Worm (Caenorhabditis elegans): ENCODE results near the gene F28E10.1.

Gene F28E10.1

DNA sequence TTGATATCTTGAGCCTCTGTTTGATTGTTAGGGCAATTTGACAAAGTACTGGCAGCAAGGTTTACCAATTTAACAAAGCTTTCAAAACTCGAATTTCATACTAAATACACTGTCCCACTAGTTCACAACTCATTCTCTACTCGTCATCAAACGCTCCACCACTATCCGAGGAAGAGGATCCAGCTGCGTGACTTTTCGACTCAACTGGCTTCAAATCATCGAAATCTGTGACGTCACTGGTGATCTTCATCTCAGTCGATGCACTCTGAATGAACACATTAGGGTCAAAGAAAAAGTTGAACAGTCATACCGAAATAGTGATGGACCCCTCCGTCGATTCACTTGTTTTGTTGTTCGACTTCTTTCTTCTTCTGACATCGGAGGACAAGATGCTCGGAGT, 2.8 kb upstream of the F28E10.1 start:
- TF ChIP-seq flt-1 (GFP tag; IDR thresholded peaks at IDR 0.05) (no peak), tab-1 (GFP tag; IDR thresholded peaks at IDR 0.05) (no peak), klf-2 (GFP tag; conservative IDR thresholded peaks at IDR 0.05) (no peak), ztf-23 (GFP tag; IDR thresholded peaks at IDR 0.05) (no peak), med-1 (GFP tag; optimal IDR thresholded peaks at IDR 0.05; ENCODE audit: insufficient read depth) (no peak), T22C8.4 (GFP tag; IDR thresholded peaks at IDR 0.05) (no peak)

DNA sequence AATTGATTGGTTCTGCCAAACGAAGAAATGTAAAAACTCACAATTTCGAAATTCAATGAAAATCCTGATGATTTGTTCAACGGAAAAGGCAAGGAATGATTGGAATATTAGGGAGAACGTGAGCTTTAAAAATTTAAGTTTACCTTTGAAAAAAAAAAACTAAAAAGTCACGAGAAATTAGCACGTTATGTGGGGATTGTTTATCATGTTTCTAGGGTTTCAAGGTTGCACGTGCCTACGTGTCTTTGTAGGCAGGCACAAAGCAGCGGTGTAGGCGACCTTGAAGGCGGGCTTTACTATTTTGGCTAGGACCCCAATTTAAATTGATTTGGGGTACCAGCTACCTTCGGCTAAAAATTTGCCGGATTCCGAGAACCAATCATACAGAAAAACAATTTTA, 1.3 kb upstream of the F28E10.1 start, which contains the start of gene F28E10.4:
Gene F28E10.4 (minus strand): TSS at position 101 of the 400 bp plus-strand sequence.
- TF ChIP-seq ztf-29 (GFP tag; IDR thresholded peaks at IDR 0.05) (no peak), klf-2 (GFP tag; conservative IDR thresholded peaks at IDR 0.05) (no peak), T22C8.4 (GFP tag; IDR thresholded peaks at IDR 0.05) (no peak), ztf-23 (GFP tag; IDR thresholded peaks at IDR 0.05) (no peak), flt-1 (GFP tag; IDR thresholded peaks at IDR 0.05) (no peak), cog-1 (tag; optimal IDR thresholded peaks at IDR 0.05) (no peak), tab-1 (GFP tag; IDR thresholded peaks at IDR 0.05) (no peak), ref-1 (GFP tag; conservative IDR thresholded peaks at IDR 0.05) (no peak), med-1 (GFP tag; optimal IDR thresholded peaks at IDR 0.05; ENCODE audit: insufficient read depth) (no peak)

DNA sequence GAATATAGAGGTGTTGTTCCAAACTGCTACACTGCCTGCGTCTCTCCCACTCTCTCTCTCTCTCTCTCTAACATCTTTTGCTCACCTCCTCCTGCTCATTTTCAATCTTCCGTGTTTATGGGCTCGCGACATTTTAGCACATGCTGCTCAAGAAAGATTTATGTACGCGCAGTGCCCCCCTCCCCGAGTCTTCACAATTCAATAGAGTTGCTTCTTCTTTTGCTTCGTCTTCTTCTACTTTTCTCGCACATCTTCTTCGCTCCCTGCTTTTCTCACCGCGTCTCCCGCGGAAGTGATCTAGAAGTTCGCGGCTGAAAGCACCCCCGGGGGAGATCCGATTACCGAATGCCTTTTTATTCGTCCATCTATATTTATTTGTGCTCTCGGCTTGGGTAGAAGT, 2.0 kb downstream of the F28E10.1 start:
- no peak for TF ChIP-seq ztf-23 (GFP tag; IDR thresholded peaks at IDR 0.05)
- no peak for TF ChIP-seq flt-1 (GFP tag; IDR thresholded peaks at IDR 0.05)
- no peak for TF ChIP-seq T22C8.4 (GFP tag; IDR thresholded peaks at IDR 0.05)
- no peak for TF ChIP-seq med-1 (GFP tag; optimal IDR thresholded peaks at IDR 0.05; ENCODE audit: insufficient read depth)
- TF ChIP-seq cog-1 (tag; optimal IDR thresholded peaks at IDR 0.05) = no peak
- TF ChIP-seq ztf-29 (GFP tag; IDR thresholded peaks at IDR 0.05) = no peak
- TF ChIP-seq tab-1 (GFP tag; IDR thresholded peaks at IDR 0.05) = no peak
- TF ChIP-seq ref-1 (GFP tag; conservative IDR thresholded peaks at IDR 0.05) = no peak
- no peak for TF ChIP-seq klf-2 (GFP tag; conservative IDR thresholded peaks at IDR 0.05)

DNA sequence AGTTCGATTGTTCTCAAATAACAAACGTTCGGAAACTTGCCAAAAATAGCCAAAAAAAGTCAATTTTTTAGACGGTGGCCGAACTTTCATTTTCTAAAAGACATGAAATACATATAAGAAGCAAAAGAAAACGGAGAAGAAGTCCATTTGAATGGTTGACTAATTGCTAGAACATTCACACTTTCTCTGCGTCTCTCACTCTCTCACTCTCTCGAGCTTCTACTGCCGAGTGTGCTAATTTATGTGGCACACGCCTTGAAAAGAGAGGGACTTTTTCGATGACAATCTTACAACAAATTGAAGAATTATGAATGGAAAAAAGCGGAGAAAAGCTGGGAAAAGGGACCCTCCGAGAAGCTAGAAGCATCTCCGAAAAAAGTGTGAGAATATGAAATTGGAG, 5.4 kb downstream of the F28E10.1 start:
- TF ChIP-seq klf-2 (GFP tag; conservative IDR thresholded peaks at IDR 0.05) (no peak), cog-1 (tag; optimal IDR thresholded peaks at IDR 0.05) (no peak), flt-1 (GFP tag; IDR thresholded peaks at IDR 0.05) (no peak), ztf-23 (GFP tag; IDR thresholded peaks at IDR 0.05) (no peak), ztf-29 (GFP tag; IDR thresholded peaks at IDR 0.05) (no peak), tab-1 (GFP tag; IDR thresholded peaks at IDR 0.05) (no peak), med-1 (GFP tag; optimal IDR thresholded peaks at IDR 0.05; ENCODE audit: insufficient read depth) (no peak), ref-1 (GFP tag; conservative IDR thresholded peaks at IDR 0.05) (no peak), T22C8.4 (GFP tag; IDR thresholded peaks at IDR 0.05) (no peak)

DNA sequence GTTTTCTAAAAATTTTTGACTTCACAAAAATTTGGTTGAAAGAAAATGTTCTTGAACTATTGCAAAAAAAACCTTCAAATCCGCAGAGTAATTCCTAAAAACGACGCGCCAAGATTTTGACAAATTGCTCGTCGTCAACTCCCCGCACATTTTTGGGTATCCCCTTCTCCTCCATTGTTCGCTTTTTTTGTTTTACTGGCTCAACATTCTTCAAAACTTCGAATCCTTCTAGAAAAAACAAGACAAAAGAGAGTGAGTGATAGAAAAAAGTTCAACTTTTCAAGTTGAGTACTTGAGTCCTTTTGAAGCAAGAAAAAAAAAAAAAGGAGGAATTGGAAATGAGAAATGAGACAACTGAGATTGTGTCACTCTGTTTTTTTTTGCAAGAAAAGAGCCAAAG, 8.2 kb downstream of the F28E10.1 start:
- no peak for TF ChIP-seq klf-2 (GFP tag; conservative IDR thresholded peaks at IDR 0.05)
- no peak for TF ChIP-seq ztf-23 (GFP tag; IDR thresholded peaks at IDR 0.05)

DNA sequence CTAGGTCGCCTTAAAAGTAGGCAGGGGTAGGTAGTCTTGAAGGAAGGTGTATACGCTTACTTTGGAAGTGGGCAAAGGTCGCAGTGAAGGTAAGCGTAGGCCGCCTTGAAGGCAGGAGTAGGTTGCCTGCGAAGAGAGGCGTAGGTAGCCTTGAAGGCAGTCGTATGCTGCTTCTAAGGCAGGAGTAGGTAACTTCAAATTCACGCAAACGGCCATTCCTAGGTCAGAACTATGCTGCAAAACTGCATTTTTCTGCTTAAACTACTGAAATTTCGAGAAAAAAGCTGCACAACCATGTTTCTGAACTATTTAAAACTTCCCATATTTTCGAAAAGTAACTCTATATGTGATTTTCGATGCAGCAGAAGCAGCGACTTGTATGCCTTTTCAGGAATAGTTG, 10.8 kb downstream of the F28E10.1 start:
- no peak for TF ChIP-seq tab-1 (GFP tag; IDR thresholded peaks at IDR 0.05)
- TF ChIP-seq med-1 (GFP tag; optimal IDR thresholded peaks at IDR 0.05; ENCODE audit: insufficient read depth) = no peak
- TF ChIP-seq T22C8.4 (GFP tag; IDR thresholded peaks at IDR 0.05) = no peak
- TF ChIP-seq flt-1 (GFP tag; IDR thresholded peaks at IDR 0.05) = no peak
- TF ChIP-seq cog-1 (tag; optimal IDR thresholded peaks at IDR 0.05) = no peak
- TF ChIP-seq ref-1 (GFP tag; conservative IDR thresholded peaks at IDR 0.05) = no peak
- no peak for TF ChIP-seq ztf-23 (GFP tag; IDR thresholded peaks at IDR 0.05)
- no peak for TF ChIP-seq ztf-29 (GFP tag; IDR thresholded peaks at IDR 0.05)
- no peak for TF ChIP-seq klf-2 (GFP tag; conservative IDR thresholded peaks at IDR 0.05)

DNA sequence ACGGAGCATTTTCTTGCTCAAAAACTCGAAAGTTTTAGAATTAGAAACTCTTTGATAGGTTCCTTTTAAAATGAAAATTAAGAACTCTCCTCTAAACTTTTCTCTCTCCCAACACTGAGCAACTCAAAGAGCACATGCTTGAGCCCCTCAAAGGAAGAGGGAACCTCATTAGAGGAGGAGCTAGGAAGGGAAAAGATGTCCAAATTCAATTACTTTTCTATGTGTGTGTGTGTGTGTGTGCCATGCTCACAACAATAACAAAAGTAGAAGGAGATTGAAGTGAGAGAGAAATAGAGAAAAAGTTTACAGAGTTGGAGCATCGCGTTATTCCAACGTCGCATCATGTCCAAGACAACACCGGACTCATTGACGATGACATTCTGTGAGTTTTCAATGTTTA, 17.4 kb downstream of the F28E10.1 start:
- no peak for TF ChIP-seq T22C8.4 (GFP tag; IDR thresholded peaks at IDR 0.05)
- TF ChIP-seq med-1 (GFP tag; optimal IDR thresholded peaks at IDR 0.05; ENCODE audit: insufficient read depth) = no peak
- no peak for TF ChIP-seq ztf-29 (GFP tag; IDR thresholded peaks at IDR 0.05)

DNA sequence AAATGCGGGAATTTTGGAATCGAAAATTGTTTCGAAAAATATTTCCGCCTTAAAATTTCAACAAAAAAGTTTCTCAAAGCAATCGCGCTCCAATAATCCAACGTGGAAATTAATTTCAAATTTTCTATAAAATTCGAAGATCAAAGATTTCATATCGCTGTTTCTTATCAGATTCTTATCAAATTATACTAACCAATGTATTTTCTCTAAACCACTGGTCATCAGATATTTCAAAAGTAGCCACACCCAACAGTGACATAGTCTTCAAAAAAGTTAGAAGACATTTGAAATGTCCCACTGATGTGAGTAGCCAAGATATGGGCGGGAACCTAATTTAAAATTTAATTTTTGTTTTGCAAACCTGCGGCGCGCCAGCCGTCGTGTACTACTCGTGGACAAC, 18.9 kb downstream of the F28E10.1 start:
- TF ChIP-seq ref-1 (GFP tag; conservative IDR thresholded peaks at IDR 0.05) (no peak), cog-1 (tag; optimal IDR thresholded peaks at IDR 0.05) (no peak), ztf-23 (GFP tag; IDR thresholded peaks at IDR 0.05) (no peak), med-1 (GFP tag; optimal IDR thresholded peaks at IDR 0.05; ENCODE audit: insufficient read depth) (no peak), flt-1 (GFP tag; IDR thresholded peaks at IDR 0.05) (no peak), klf-2 (GFP tag; conservative IDR thresholded peaks at IDR 0.05) (no peak), ztf-29 (GFP tag; IDR thresholded peaks at IDR 0.05) (no peak), tab-1 (GFP tag; IDR thresholded peaks at IDR 0.05) (no peak), T22C8.4 (GFP tag; IDR thresholded peaks at IDR 0.05) (no peak)

DNA sequence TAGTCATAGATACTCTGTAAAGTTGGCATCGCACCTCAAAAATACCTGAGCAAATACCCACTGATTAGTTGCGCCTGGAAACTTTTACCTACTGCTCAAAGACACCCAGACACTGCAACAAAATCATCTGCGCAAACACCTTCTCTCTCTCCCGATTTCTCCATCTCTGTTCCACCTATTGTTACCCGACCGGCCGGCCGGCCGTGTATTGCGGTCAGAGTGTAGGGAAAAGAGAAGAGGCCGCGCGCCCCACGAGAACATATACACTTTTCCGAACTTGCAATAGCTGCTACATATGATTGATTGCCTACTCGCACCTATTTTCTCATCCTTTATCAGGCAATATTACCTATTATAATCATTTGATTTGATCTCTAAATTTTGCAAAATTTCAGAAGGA, 19.8 kb downstream of the F28E10.1 start:
- TF ChIP-seq cog-1 (tag; optimal IDR thresholded peaks at IDR 0.05) (peak; percentile 14), klf-2 (GFP tag; conservative IDR thresholded peaks at IDR 0.05) (no peak)

DNA sequence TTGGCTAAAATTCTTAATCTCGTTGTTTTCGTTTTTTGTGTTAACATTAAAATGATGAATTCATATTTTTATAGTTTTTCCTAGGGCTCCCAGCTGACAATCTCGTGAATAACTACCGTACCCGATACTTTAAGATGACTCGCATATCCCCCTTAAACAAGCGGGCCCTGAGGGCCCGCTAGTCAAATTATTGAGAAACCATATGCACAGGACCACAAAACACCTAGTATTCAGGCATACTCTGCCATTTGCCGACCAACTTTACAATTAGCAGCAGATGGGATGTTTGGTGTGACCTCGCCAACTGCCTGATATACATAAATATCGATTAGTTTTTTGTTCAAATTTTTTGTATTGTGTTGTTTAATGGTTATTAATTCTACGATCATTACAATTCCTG, 28.2 kb downstream of the F28E10.1 start, which contains the start of gene F19C7.3:
Gene F19C7.3 (plus strand): TSS at position 301 of the 400 bp plus-strand sequence.
- no peak for TF ChIP-seq flt-1 (GFP tag; IDR thresholded peaks at IDR 0.05)
- no peak for TF ChIP-seq ztf-23 (GFP tag; IDR thresholded peaks at IDR 0.05)
- TF ChIP-seq ref-1 (GFP tag; conservative IDR thresholded peaks at IDR 0.05) = no peak

DNA sequence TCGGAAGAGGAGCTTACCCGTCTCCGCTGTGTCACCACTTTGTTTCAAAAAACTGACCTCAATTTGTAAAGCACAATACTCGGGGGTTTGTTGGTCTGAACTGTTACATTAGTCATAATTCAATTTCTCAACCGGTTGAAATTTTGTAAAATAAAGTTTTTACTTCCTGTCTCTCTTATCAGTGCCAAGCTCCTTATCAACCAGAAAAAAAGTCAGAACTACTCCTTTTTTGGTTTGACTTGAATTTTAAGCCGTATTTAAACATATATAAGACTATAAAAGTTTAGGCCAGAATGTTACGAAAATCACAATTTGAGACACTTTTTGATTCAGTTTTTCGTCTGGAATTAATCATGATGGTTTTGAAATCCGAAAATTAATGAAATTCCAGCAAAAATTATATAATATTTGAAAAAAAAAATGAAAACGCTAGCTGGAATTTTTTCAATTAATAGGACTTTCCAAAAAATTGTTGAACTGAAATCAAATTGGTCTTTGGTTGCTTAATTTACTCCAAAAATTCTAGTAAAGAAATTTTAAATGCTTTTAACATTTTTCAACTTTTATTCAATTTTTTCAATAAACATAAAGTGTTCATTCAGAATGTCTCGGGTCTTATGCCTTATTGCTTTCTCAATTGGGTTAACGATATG, 30.8 kb downstream of the F28E10.1 start, which contains the start of gene F19C7.2:
Gene F19C7.2 (plus strand): TSS at position 603 of the 653 bp plus-strand sequence.
- TF ChIP-seq ref-1 (GFP tag; conservative IDR thresholded peaks at IDR 0.05) (no peak), cog-1 (tag; optimal IDR thresholded peaks at IDR 0.05) (no peak), ztf-29 (GFP tag; IDR thresholded peaks at IDR 0.05) (no peak)
